Worm (Caenorhabditis elegans) whole organism, L3 larva: ENCODE data around the gene K07H8.5.

Source experiments
- R02D3.7 ChIP-seq: fragments of 150-350 bp; optimal IDR thresholded peaks from 2 replicates; lab custom pipeline; 2014; ENCODE audit warnings: missing biosample characterization, missing genetic modification characterization
- ZK546.5 ChIP-seq: sonication (generic microtip); optimal IDR thresholded peaks from 2 replicates; lab custom pipeline; 2017; ENCODE audit warnings: missing biosample characterization, missing genetic modification characterization
- aly-2 ChIP-seq: fragments of 150-350 bp; optimal IDR thresholded peaks from 2 replicates; lab custom pipeline; 2014; ENCODE audit warnings: missing biosample characterization, missing genetic modification characterization
- ama-1 ChIP-seq: fragments of 150-350 bp; optimal IDR thresholded peaks from 2 replicates; lab custom pipeline; 2018
- ceh-28 ChIP-seq: fragments of 150-350 bp; optimal IDR thresholded peaks from 2 replicates; lab custom pipeline; 2014; ENCODE audit warnings: missing biosample characterization, missing genetic modification reagents, missing genetic modification characterization
- ceh-82 ChIP-seq: fragments of 150-350 bp; optimal IDR thresholded peaks from 2 replicates; lab custom pipeline; 2014; ENCODE audit warnings: missing biosample characterization, missing genetic modification characterization
- egl-27 ChIP-seq: sonication (generic microtip); optimal IDR thresholded peaks from 4 replicates; lab custom pipeline; 2017; ENCODE audit warnings: missing biosample characterization, missing genetic modification reagents, missing genetic modification characterization
- egl-5 ChIP-seq: fragments of 150-350 bp; optimal IDR thresholded peaks from 2 replicates; lab custom pipeline; 2017; ENCODE audit warnings: missing biosample characterization, missing genetic modification reagents, missing genetic modification characterization, inconsistent platforms
- elt-1 ChIP-seq: fragments of 150-350 bp; optimal IDR thresholded peaks from 2 replicates; lab custom pipeline; 2014; ENCODE audit warnings: missing biosample characterization, missing genetic modification characterization
- elt-2 ChIP-seq: sonication (generic microtip); optimal IDR thresholded peaks from 2 replicates; lab custom pipeline; 2016; ENCODE audit warnings: missing genetic modification reagents, mild to moderate bottlenecking, missing genetic modification characterization, missing compliant biosample characterization
- fkh-2 ChIP-seq: fragments of 150-350 bp; optimal IDR thresholded peaks from 2 replicates; lab custom pipeline; 2014; ENCODE audit warnings: missing biosample characterization, missing genetic modification reagents, missing genetic modification characterization
- fos-1 ChIP-seq: fragments of 150-350 bp; optimal IDR thresholded peaks from 2 replicates; lab custom pipeline; 2014; ENCODE audit warnings: missing biosample characterization, missing genetic modification characterization
- hmg-11 ChIP-seq: sonication (generic microtip); optimal IDR thresholded peaks from 2 replicates; lab custom pipeline; 2016; ENCODE audit warnings: missing genetic modification characterization, missing compliant biosample characterization
- jun-1 ChIP-seq: fragments of 150-350 bp; optimal IDR thresholded peaks from 2 replicates; lab custom pipeline; 2014; ENCODE audit warnings: missing biosample characterization, missing genetic modification reagents, missing genetic modification characterization
- lin-39 ChIP-seq: fragments of 150-350 bp; optimal IDR thresholded peaks from 2 replicates; lab custom pipeline; 2018; ENCODE audit warnings: missing biosample characterization, missing genetic modification reagents, missing genetic modification characterization
- lsy-12 ChIP-seq: sonication (generic microtip); optimal IDR thresholded peaks from 2 replicates; lab custom pipeline; 2016; ENCODE audit warnings: mild to moderate bottlenecking, missing genetic modification characterization, missing compliant biosample characterization
- mdl-1 ChIP-seq: fragments of 150-350 bp; optimal IDR thresholded peaks from 2 replicates; lab custom pipeline; 2014; ENCODE audit warnings: missing biosample characterization, missing genetic modification characterization
- mml-1 ChIP-seq: fragments of 150-350 bp; sonication (generic microtip); optimal IDR thresholded peaks from 3 replicates; lab custom pipeline; 2014; ENCODE audit warnings: missing biosample characterization, missing genetic modification characterization
- nfya-1 ChIP-seq: sonication (generic microtip); optimal IDR thresholded peaks from 2 replicates; lab custom pipeline; 2017; ENCODE audit warnings: missing genetic modification characterization, mild to moderate bottlenecking, missing compliant biosample characterization, antibody characterized with exemption, moderate library complexity; ENCODE audit not compliant: insufficient read depth
- nhr-23 ChIP-seq: fragments of 150-350 bp; optimal IDR thresholded peaks from 2 replicates; lab custom pipeline; 2014; ENCODE audit warnings: missing biosample characterization, missing genetic modification reagents, missing genetic modification characterization
- nhr-25 ChIP-seq: sonication (generic microtip); optimal IDR thresholded peaks from 2 replicates; lab custom pipeline; 2017; ENCODE audit warnings: missing biosample characterization, missing genetic modification characterization
- nhr-28 ChIP-seq: fragments of 150-350 bp; optimal IDR thresholded peaks from 2 replicates; lab custom pipeline; 2014; ENCODE audit warnings: missing biosample characterization, missing genetic modification characterization
- nhr-43 ChIP-seq: sonication (generic microtip); optimal IDR thresholded peaks from 2 replicates; lab custom pipeline; 2016; ENCODE audit warnings: mild to moderate bottlenecking, missing genetic modification characterization, missing compliant biosample characterization; ENCODE audit not compliant: poor library complexity, severe bottlenecking
- nhr-76 ChIP-seq: fragments of 150-350 bp; sonication (generic microtip); optimal IDR thresholded peaks from 5 replicates; lab custom pipeline; 2014; ENCODE audit warnings: missing biosample characterization, missing genetic modification characterization
- pha-4 ChIP-seq: fragments of 150-350 bp; optimal IDR thresholded peaks from 2 replicates; lab custom pipeline; 2014; ENCODE audit warnings: missing biosample characterization, missing genetic modification reagents, missing genetic modification characterization
- pqm-1 ChIP-seq: fragments of 150-350 bp; optimal IDR thresholded peaks from 2 replicates; lab custom pipeline; 2017; ENCODE audit warnings: missing biosample characterization, missing genetic modification characterization, inconsistent platforms
- skn-1 ChIP-seq: fragments of 150-350 bp; optimal IDR thresholded peaks from 2 replicates; lab custom pipeline; 2014; ENCODE audit warnings: missing biosample characterization, missing genetic modification characterization
- snpc-4 ChIP-seq: fragments of 150-350 bp; optimal IDR thresholded peaks from 2 replicates; lab custom pipeline; 2014; ENCODE audit warnings: missing biosample characterization, missing genetic modification characterization
- tbx-2 ChIP-seq: sonication (generic microtip); optimal IDR thresholded peaks from 2 replicates; lab custom pipeline; 2016; ENCODE audit warnings: mild to moderate bottlenecking, missing genetic modification characterization, missing compliant biosample characterization
- unc-39 ChIP-seq: sonication (generic microtip); optimal IDR thresholded peaks from 4 replicates; lab custom pipeline; 2017; ENCODE audit warnings: missing biosample characterization, missing genetic modification characterization
- unc-62 ChIP-seq: fragments of 150-350 bp; sonication (generic microtip); optimal IDR thresholded peaks from 4 replicates; lab custom pipeline; 2014; ENCODE audit warnings: missing biosample characterization, missing genetic modification reagents, missing genetic modification characterization
- ztf-4 ChIP-seq: fragments of 150-350 bp; optimal IDR thresholded peaks from 2 replicates; lab custom pipeline; 2014; ENCODE audit warnings: missing biosample characterization, missing genetic modification characterization

K07H8.5 gene

DNA sequence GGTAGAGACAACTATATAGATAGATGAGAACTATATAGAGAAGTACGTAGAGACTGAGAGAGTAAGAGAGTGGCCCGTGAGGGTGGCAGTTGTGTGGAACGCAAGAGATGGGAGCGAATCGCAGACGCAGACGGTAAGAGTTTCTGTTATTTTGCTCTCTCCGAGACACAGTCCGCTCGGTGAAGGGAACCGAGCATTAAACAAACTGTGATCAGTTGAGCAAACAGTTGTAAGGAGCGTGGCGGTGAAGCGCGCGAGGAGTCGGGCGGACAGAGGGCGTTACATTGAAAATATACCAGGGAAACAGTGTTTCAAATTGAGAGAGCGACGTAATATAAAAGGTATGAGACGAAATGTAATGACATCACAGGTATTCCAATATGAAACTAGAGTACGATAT is 38.6 kb upstream of the K07H8.5 start:
- TF ChIP-seq lsy-12 (tag; lab: Kevin White, UChicago) (peak; percentile 43), snpc-4 (tag; lab: Kevin White, UChicago) (peak; percentile 6), fos-1 (tag; lab: Kevin White, UChicago) (peak; percentile 3), tbx-2 (tag; lab: Kevin White, UChicago) (no peak), nhr-43 (tag; lab: Kevin White, UChicago) (peak; percentile 26), pha-4 (peak; percentile 90), pqm-1 (tag; lab: Kevin White, UChicago) (peak; percentile 87), hmg-11 (tag; lab: Kevin White, UChicago) (peak; percentile 59), jun-1 (peak; percentile 43), unc-39 (tag; lab: Kevin White, UChicago) (no peak), mdl-1 (tag; lab: Kevin White, UChicago) (peak; percentile 1), nfya-1 (tag; lab: Kevin White, UChicago) (peak; percentile 23), egl-27 (tag; lab: Kevin White, UChicago) (no peak), elt-2 (tag; lab: Kevin White, UChicago) (peak; percentile 89)

DNA sequence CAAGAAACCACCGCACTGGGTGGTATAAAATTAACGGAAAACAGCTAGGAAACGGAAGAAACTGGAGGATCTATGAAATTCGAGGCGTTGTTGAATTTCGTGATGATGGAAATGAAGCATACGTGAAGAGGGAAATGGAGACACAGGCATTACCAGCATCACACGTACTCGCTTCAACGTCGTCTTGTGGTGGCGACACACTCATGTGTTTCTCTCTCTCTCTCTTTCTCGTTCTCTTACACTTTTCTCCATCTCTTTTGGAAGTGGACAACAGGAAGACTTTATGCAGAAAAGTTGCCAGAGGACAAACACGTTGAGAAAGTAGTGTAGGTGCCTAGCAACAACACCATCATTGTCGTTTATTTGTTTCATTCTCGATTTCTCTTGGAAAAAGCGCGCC is 35.7 kb upstream of the K07H8.5 start:
- TF ChIP-seq nfya-1 (tag; lab: Kevin White, UChicago): peak; percentile 54
- no peak for TF ChIP-seq nhr-28 (tag; lab: Kevin White, UChicago)
- TF ChIP-seq hmg-11 (tag; lab: Kevin White, UChicago): peak; percentile 0
- TF ChIP-seq pha-4: peak; percentile 17
- TF ChIP-seq fos-1 (tag; lab: Kevin White, UChicago): no peak
- TF ChIP-seq nhr-25: peak; percentile 38
- no peak for TF ChIP-seq ZK546.5 (tag; lab: Kevin White, UChicago)
- TF ChIP-seq ama-1 (lab: Kevin White, UChicago): no peak
- no peak for TF ChIP-seq ztf-4 (tag; lab: Kevin White, UChicago)
- TF ChIP-seq nhr-23 (tag; lab: Kevin White, UChicago): peak; percentile 23
- no peak for TF ChIP-seq ceh-82
- TF ChIP-seq, all 47 proteins: peak for 5

DNA sequence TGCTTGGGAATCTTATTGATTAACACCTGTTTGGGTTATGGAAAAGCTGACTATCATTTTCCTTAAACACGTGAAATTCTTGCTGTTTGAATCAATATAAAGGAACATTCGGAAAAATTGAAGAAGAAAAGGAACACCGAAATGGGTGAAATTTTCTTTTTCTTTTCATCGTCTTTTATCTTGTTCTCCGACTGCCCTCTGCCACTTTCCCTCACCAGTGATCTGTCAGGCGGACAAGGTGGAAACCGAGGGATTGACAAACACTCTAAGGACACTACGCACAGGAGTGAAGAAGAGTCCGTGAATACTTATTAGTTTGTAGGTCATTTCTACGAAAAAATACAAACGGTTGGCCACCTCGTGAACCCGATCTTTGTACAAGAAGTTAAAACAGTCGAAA is 34.9 kb upstream of the K07H8.5 start:
- TF ChIP-seq pha-4 (peak; percentile 2), nhr-76 (no peak)
- TF ChIP-seq, all 47 proteins: peak for 1

DNA sequence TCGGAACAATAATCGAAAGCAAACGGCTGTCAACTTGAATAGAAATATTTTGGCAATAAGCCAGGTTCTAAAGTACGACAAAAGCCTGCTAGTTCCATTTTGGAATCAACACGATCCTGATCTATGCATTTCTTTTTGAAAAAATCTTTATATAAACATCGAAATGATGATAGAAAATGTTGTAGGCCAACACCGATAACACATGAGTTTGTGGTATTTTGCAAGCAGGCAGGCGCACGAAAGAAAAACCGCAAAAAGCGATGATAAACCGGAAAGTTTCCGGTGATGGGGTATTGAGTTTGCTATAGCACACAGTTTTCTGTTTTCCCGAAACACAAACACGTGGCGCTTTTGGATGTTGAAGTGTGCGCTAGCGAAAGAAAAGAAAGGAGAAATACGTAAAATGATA is 34.0 kb upstream of the K07H8.5 start:
- peak; percentile 33 for TF ChIP-seq skn-1 (tag; lab: Kevin White, UChicago)
- no peak for TF ChIP-seq egl-5 (tag; lab: Kevin White, UChicago)
- no peak for TF ChIP-seq mdl-1 (tag; lab: Kevin White, UChicago)
- TF ChIP-seq pha-4: peak; percentile 55
- TF ChIP-seq ceh-82: no peak
- no peak for TF ChIP-seq nhr-76
- TF ChIP-seq fkh-2: no peak
- TF ChIP-seq nhr-43 (tag; lab: Kevin White, UChicago): peak; percentile 80
- peak; percentile 15 for TF ChIP-seq nhr-25
- TF ChIP-seq pqm-1 (tag; lab: Kevin White, UChicago): peak; percentile 61
- no peak for TF ChIP-seq elt-1 (tag; lab: Kevin White, UChicago)
- TF ChIP-seq ZK546.5 (tag; lab: Kevin White, UChicago): no peak
- peak; percentile 47 for TF ChIP-seq elt-2 (tag; lab: Kevin White, UChicago)
- TF ChIP-seq lin-39 (tag; lab: Kevin White, UChicago): no peak
- TF ChIP-seq aly-2 (tag; lab: Kevin White, UChicago): no peak
- no peak for TF ChIP-seq ama-1 (lab: Kevin White, UChicago)
- no peak for TF ChIP-seq nhr-23 (tag; lab: Kevin White, UChicago)
- TF ChIP-seq ceh-28 (tag; lab: Kevin White, UChicago): no peak

DNA sequence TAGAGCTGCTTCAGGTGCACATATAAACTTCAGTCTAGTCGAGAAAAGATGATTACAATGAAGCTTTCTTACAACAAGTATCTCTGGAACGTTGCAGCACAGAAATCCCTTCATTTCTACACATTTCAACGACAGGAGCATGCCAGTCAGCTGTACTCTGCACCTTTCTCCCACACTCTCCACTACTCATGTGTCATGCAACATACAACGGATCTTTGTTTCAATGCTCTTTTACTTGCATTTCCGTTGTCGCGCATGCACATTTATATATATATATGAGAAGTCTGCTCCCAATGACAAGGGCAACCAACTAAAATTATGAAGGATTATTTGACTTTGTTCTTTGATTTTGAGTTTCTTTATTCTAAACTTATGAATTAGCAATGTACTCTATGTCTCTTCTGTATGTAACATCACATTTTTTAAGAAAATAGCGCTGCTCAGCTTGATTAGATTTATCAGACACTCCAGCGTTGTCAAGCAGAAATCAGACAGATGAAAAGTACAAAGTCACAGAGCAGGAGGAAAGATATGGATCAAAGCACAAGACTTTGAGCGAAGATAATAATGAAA is 32.9 kb upstream of the K07H8.5 start:
- no peak for TF ChIP-seq unc-62 (GFP tag; lab: Kevin White, UChicago)
- TF ChIP-seq R02D3.7 (tag; lab: Kevin White, UChicago): no peak
- no peak for TF ChIP-seq mml-1 (tag; lab: Kevin White, UChicago)
- TF ChIP-seq snpc-4 (tag; lab: Kevin White, UChicago): no peak
- no peak for TF ChIP-seq lsy-12 (tag; lab: Kevin White, UChicago)
- TF ChIP-seq elt-1 (tag; lab: Kevin White, UChicago): no peak
